Fruit fly (Drosophila melanogaster) whole organism, embryonic: ENCODE data around the gene CG10063.

Experiments
- Ada2b ChIP-seq: fragments of 200-800 bp; sonication (Bioruptor generic); IDR thresholded peaks from 2 replicates; pipeline ENCODE4 v1.3.6; 2022; ENCODE audit warnings: missing biosample characterization, missing genetic modification characterization
- B-H1 ChIP-seq: fragments of 200-800 bp; sonication (Bioruptor generic); IDR thresholded peaks from 3 replicates; pipeline ENCODE4 v1.3.6; 2022; ENCODE audit warnings: missing biosample characterization, missing genetic modification characterization
- CG10209 ChIP-seq: fragments of 200-800 bp; sonication (Bioruptor generic); optimal IDR thresholded peaks from 3 replicates; lab custom pipeline; 2017; ENCODE audit warnings: missing biosample characterization, mild to moderate bottlenecking, missing genetic modification characterization, missing genetic modification reagents
- CG1024 ChIP-seq: fragments of 200-800 bp; sonication (Bioruptor generic); IDR thresholded peaks from 2 replicates; pipeline ENCODE4 v1.3.6; 2022; ENCODE audit warnings: missing biosample characterization, missing genetic modification characterization
- CG10274 ChIP-seq: fragments of 200-800 bp; sonication (Bioruptor generic); optimal IDR thresholded peaks from 3 replicates; lab custom pipeline; 2017; ENCODE audit warnings: missing biosample characterization, mild to moderate bottlenecking, missing genetic modification characterization
- CG10979 ChIP-seq: fragments of 200-800 bp; sonication (Bioruptor generic); optimal IDR thresholded peaks from 2 replicates; lab custom pipeline; 2018; ENCODE audit warnings: missing biosample characterization, mild to moderate bottlenecking, missing genetic modification characterization, moderate library complexity
- CG1233 ChIP-seq: fragments of 200-800 bp; sonication (Bioruptor generic); optimal IDR thresholded peaks from 4 replicates; lab custom pipeline; 2018; ENCODE audit warnings: missing biosample characterization, mild to moderate bottlenecking, missing genetic modification characterization
- CG13287 ChIP-seq: fragments of 200-800 bp; sonication (Bioruptor generic); IDR thresholded peaks from 2 replicates; pipeline ENCODE4 v1.3.6; 2022; ENCODE audit warnings: missing biosample characterization, missing genetic modification characterization; ENCODE audit not compliant: partially characterized antibody
- CG1529 ChIP-seq: fragments of 200-800 bp; sonication (Bioruptor generic); optimal IDR thresholded peaks from 3 replicates; lab custom pipeline; 2018; ENCODE audit warnings: missing biosample characterization, missing genetic modification characterization
- CG15601 ChIP-seq: fragments of 200-800 bp; sonication (Bioruptor generic); optimal IDR thresholded peaks from 3 replicates; lab custom pipeline; 2019; ENCODE audit warnings: missing biosample characterization, mild to moderate bottlenecking, missing genetic modification characterization, moderate library complexity
- CG17568 ChIP-seq: fragments of 200-800 bp; sonication (Bioruptor generic); optimal IDR thresholded peaks from 2 replicates; lab custom pipeline; 2018; ENCODE audit warnings: missing biosample characterization, mild to moderate bottlenecking, missing genetic modification characterization, moderate library complexity
- CG18011 ChIP-seq: fragments of 200-800 bp; sonication (Bioruptor generic); optimal IDR thresholded peaks from 2 replicates; lab custom pipeline; 2017; ENCODE audit warnings: missing biosample characterization, missing genetic modification characterization, mild to moderate bottlenecking, moderate library complexity, missing genotype
- CG1832 ChIP-seq: fragments of 200-800 bp; sonication (Bioruptor generic); optimal IDR thresholded peaks from 2 replicates; lab custom pipeline; 2017; ENCODE audit warnings: missing biosample characterization, mild to moderate bottlenecking, missing genetic modification characterization, inconsistent platforms
- CG3065 ChIP-seq: fragments of 200-800 bp; sonication (Bioruptor generic); optimal IDR thresholded peaks from 2 replicates; lab custom pipeline; 2016; ENCODE audit warnings: missing biosample characterization, missing genetic modification characterization
- CG3281 ChIP-seq: fragments of 200-800 bp; sonication (Bioruptor generic); optimal IDR thresholded peaks from 3 replicates; lab custom pipeline; 2017; ENCODE audit warnings: missing biosample characterization, mild to moderate bottlenecking, missing genetic modification characterization
- CG4707 ChIP-seq: fragments of 200-800 bp; sonication (Bioruptor generic); optimal IDR thresholded peaks from 2 replicates; lab custom pipeline; 2018; ENCODE audit warnings: missing biosample characterization, mild to moderate bottlenecking, missing genetic modification characterization, moderate library complexity
- CG5953 ChIP-seq: fragments of 200-800 bp; sonication (Bioruptor generic); IDR thresholded peaks from 2 replicates; pipeline ENCODE4 v1.3.6; 2022; ENCODE audit warnings: missing biosample characterization, missing genetic modification characterization
- CG7987 ChIP-seq: fragments of 200-800 bp; sonication (Bioruptor generic); optimal IDR thresholded peaks from 2 replicates; lab custom pipeline; 2018; ENCODE audit warnings: missing biosample characterization, mild to moderate bottlenecking, missing genetic modification characterization, moderate library complexity
- CG9437 ChIP-seq: fragments of 200-800 bp; sonication (Bioruptor generic); optimal IDR thresholded peaks from 2 replicates; lab custom pipeline; 2018; ENCODE audit warnings: missing biosample characterization, mild to moderate bottlenecking, missing genetic modification characterization
- D19A ChIP-seq: fragments of 200-800 bp; optimal IDR thresholded peaks from 3 replicates; lab custom pipeline; 2019; ENCODE audit warnings: missing biosample characterization, mild to moderate bottlenecking, missing genetic modification characterization, moderate library complexity
- Eip74EF ChIP-seq, 2 experiments: fragments of 200-800 bp in 1 of 2; fragments of >200 bp in 1 of 2; sonication (Bioruptor generic) in 1 of 2; optimal IDR thresholded peaks; 2 replicates each; lab custom pipeline; 2017 to 2019; ENCODE audit warnings: missing biosample characterization in 2 of 2, missing genetic modification characterization in 2 of 2, mild to moderate bottlenecking in 1 of 2, moderate library complexity in 1 of 2
- Gug ChIP-seq: fragments of 200-800 bp; sonication (Bioruptor generic); IDR thresholded peaks from 4 replicates; pipeline ENCODE4 v1.3.6; 2022; ENCODE audit warnings: missing biosample characterization, missing genetic modification characterization
- HHEX ChIP-seq: fragments of 200-800 bp; sonication (Bioruptor generic); optimal IDR thresholded peaks from 3 replicates; lab custom pipeline; 2017; ENCODE audit warnings: missing biosample characterization, mild to moderate bottlenecking, missing genetic modification characterization, missing genetic modification reagents
- HLHmδ ChIP-seq: fragments of 200-800 bp; sonication (Bioruptor generic); optimal IDR thresholded peaks from 2 replicates; lab custom pipeline; 2018; ENCODE audit warnings: missing biosample characterization, mild to moderate bottlenecking, missing genetic modification characterization, moderate library complexity
- Hsf ChIP-seq: fragments of 200-800 bp; sonication (Bioruptor generic); optimal IDR thresholded peaks from 3 replicates; lab custom pipeline; 2016; ENCODE audit warnings: missing biosample characterization, missing genetic modification characterization
- Med ChIP-seq: fragments of 200-800 bp; sonication (Bioruptor generic); peaks from one replicate; lab custom pipeline; 2016; ENCODE audit warnings: missing biosample characterization, missing genetic modification characterization, mild to moderate bottlenecking, inconsistent platforms, moderate library complexity
- NfI ChIP-seq: fragments of 200-800 bp; sonication (Bioruptor generic); optimal IDR thresholded peaks from 3 replicates; lab custom pipeline; 2018; ENCODE audit warnings: missing biosample characterization, mild to moderate bottlenecking, missing genetic modification characterization, moderate library complexity
- Stat92E ChIP-seq, 3 experiments: fragments of >200 bp in 2 of 3; fragments of 200-800 bp in 1 of 3; sonication (Bioruptor generic) in 1 of 3; optimal IDR thresholded peaks; 2 replicates each; lab custom pipeline; 2017 to 2019; ENCODE audit warnings: missing biosample characterization in 3 of 3, missing genetic modification characterization in 3 of 3, mild to moderate bottlenecking in 1 of 3, moderate library complexity in 1 of 3
- TFAM ChIP-seq: fragments of 200-800 bp; sonication (Bioruptor generic); optimal IDR thresholded peaks from 2 replicates; lab custom pipeline; 2017; ENCODE audit warnings: missing biosample characterization, missing genetic modification characterization, inconsistent platforms
- YL-1 ChIP-seq: fragments of 200-800 bp; sonication (Bioruptor generic); optimal IDR thresholded peaks from 3 replicates; lab custom pipeline; 2017; ENCODE audit warnings: missing biosample characterization, mild to moderate bottlenecking, missing genetic modification characterization
- br ChIP-seq: fragments of >200 bp; optimal IDR thresholded peaks from 2 replicates; lab custom pipeline; 2017
- chif ChIP-seq, 2 experiments: fragments of 200-800 bp; sonication (Bioruptor generic); optimal IDR thresholded peaks; 3 replicates each; lab custom pipeline; 2016; ENCODE audit warnings: missing biosample characterization in 2 of 2, missing genetic modification characterization in 2 of 2
- chinmo ChIP-seq: fragments of 200-800 bp; sonication (Bioruptor generic); IDR thresholded peaks from 4 replicates; pipeline ENCODE4 v1.3.6; 2022; ENCODE audit warnings: missing biosample characterization, missing genetic modification characterization; ENCODE audit not compliant: partially characterized antibody
- corto ChIP-seq: fragments of 200-800 bp; sonication (Bioruptor generic); optimal IDR thresholded peaks from 2 replicates; lab custom pipeline; 2016; ENCODE audit warnings: missing biosample characterization, mild to moderate bottlenecking, missing genetic modification characterization, moderate library complexity
- danr ChIP-seq: fragments of 200-800 bp; sonication (Bioruptor generic); IDR thresholded peaks from 2 replicates; pipeline ENCODE4 v1.3.6; 2022; ENCODE audit warnings: missing biosample characterization, missing genetic modification characterization
- exex ChIP-seq: fragments of 200-800 bp; sonication (Bioruptor generic); optimal IDR thresholded peaks from 4 replicates; lab custom pipeline; 2018; ENCODE audit warnings: missing biosample characterization, mild to moderate bottlenecking, missing genetic modification characterization, moderate library complexity
- fd3F ChIP-seq: fragments of 200-800 bp; sonication (Bioruptor generic); optimal IDR thresholded peaks from 2 replicates; lab custom pipeline; 2018; ENCODE audit warnings: missing biosample characterization, mild to moderate bottlenecking, missing genetic modification characterization, moderate library complexity
- fd96Cb ChIP-seq: fragments of 200-800 bp; sonication (Bioruptor generic); optimal IDR thresholded peaks from 2 replicates; lab custom pipeline; 2018; ENCODE audit warnings: missing biosample characterization, mild to moderate bottlenecking, missing genetic modification characterization, moderate library complexity
- gcm ChIP-seq: fragments of 200-800 bp; sonication (Bioruptor generic); optimal IDR thresholded peaks from 2 replicates; lab custom pipeline; 2019; ENCODE audit warnings: missing biosample characterization, mild to moderate bottlenecking, missing genetic modification characterization, moderate library complexity
- grau ChIP-seq: fragments of 200-800 bp; optimal IDR thresholded peaks from 3 replicates; lab custom pipeline; 2019; ENCODE audit warnings: missing biosample characterization, mild to moderate bottlenecking, missing genetic modification characterization, moderate library complexity
- jigr1 ChIP-seq: fragments of 200-800 bp; sonication (Bioruptor generic); IDR thresholded peaks from 3 replicates; pipeline ENCODE4 v1.3.6; 2022; ENCODE audit warnings: missing biosample characterization, missing genetic modification characterization
- ken ChIP-seq: fragments of 200-800 bp; sonication (Bioruptor generic); IDR thresholded peaks from 3 replicates; pipeline ENCODE4 v1.3.6; 2022; ENCODE audit warnings: missing biosample characterization, missing genetic modification characterization
- lab ChIP-seq: fragments of 200-800 bp; sonication (Bioruptor generic); optimal IDR thresholded peaks from 3 replicates; lab custom pipeline; 2017; ENCODE audit warnings: missing biosample characterization, missing genetic modification characterization, mild to moderate bottlenecking, moderate library complexity, missing genetic modification reagents
- nom ChIP-seq: fragments of 200-800 bp; sonication (Bioruptor generic); optimal IDR thresholded peaks from 2 replicates; lab custom pipeline; 2017; ENCODE audit warnings: missing biosample characterization, missing genetic modification characterization, mild to moderate bottlenecking, moderate library complexity, missing genetic modification reagents
- oc ChIP-seq: fragments of 200-800 bp; sonication (Bioruptor generic); optimal IDR thresholded peaks from 2 replicates; lab custom pipeline; 2018; ENCODE audit warnings: missing biosample characterization, mild to moderate bottlenecking, missing genetic modification characterization, moderate library complexity
- row ChIP-seq: fragments of 200-800 bp; sonication (Bioruptor generic); IDR thresholded peaks from 3 replicates; pipeline ENCODE4 v1.3.6; 2022; ENCODE audit warnings: missing biosample characterization, missing genetic modification characterization
- schlank ChIP-seq: fragments of 200-800 bp; sonication (Bioruptor generic); optimal IDR thresholded peaks from 2 replicates; lab custom pipeline; 2018; ENCODE audit warnings: missing biosample characterization, mild to moderate bottlenecking, missing genetic modification characterization
- slp2 ChIP-seq: fragments of 200-800 bp; sonication (Bioruptor generic); optimal IDR thresholded peaks from 2 replicates; lab custom pipeline; 2016; ENCODE audit warnings: missing biosample characterization, missing genetic modification characterization
- usp ChIP-seq: fragments of >200 bp; optimal IDR thresholded peaks from 2 replicates; lab custom pipeline; 2017; ENCODE audit warnings: missing biosample characterization, missing genetic modification characterization

CG10063 gene

dm6 chr3L:6978757-6979386 is 6.6 kb upstream of the CG10063 start (continued):
- TF ChIP-seq Eip74EF (GFP tag; optimal IDR thresholded peaks at IDR 0.05; lab: Kevin White, UChicago) = no peak
- TF ChIP-seq B-H1 (GFP tag; lab: Robert Waterston, UW) = no peak
- no peak for TF ChIP-seq usp (GFP tag; lab: Kevin White, UChicago)
- no peak for TF ChIP-seq CG1024
- peak; percentile 94 for TF ChIP-seq CG15601
- peak; percentile 75 for TF ChIP-seq grau
- TF ChIP-seq Stat92E (GFP tag; optimal IDR thresholded peaks at IDR 0.05; lab: Kevin White, UChicago) = peak in 1 of 3 experiments; percentile 20
- TF ChIP-seq CG10979 (tag; lab: Kevin White, UChicago) = peak; percentile 11
- no peak for TF ChIP-seq chif (GFP tag; optimal IDR thresholded peaks at IDR 0.05; lab: Kevin White, UChicago)
- no peak for TF ChIP-seq Gug (GFP tag; lab: Robert Waterston, UW)
- no peak for TF ChIP-seq br (lab: Kevin White, UChicago)
- TF ChIP-seq fd3F (GFP tag; lab: Kevin White, UChicago) = no peak
- TF ChIP-seq CG9437 (GFP tag; lab: Kevin White, UChicago) = no peak
- TF ChIP-seq CG5953 (GFP tag; lab: Robert Waterston, UW) = no peak
- no peak for TF ChIP-seq CG1832 (GFP tag; lab: Kevin White, UChicago)
- no peak for TF ChIP-seq oc (tag; lab: Kevin White, UChicago)
- TF ChIP-seq Ada2b (GFP tag; lab: Robert Waterston, UW) = no peak
- no peak for TF ChIP-seq nom
- no peak for TF ChIP-seq schlank (tag; lab: Kevin White, UChicago)
- TF ChIP-seq Hsf (GFP tag; lab: Kevin White, UChicago) = no peak
- TF ChIP-seq CG1233 (GFP tag; lab: Kevin White, UChicago) = no peak
- TF ChIP-seq CG10209 (GFP tag; lab: Kevin White, UChicago) = no peak
- no peak for TF ChIP-seq corto (GFP tag; lab: Kevin White, UChicago)
- TF ChIP-seq NfI (GFP tag; lab: Kevin White, UChicago) = no peak
- TF ChIP-seq exex = no peak
- no peak for TF ChIP-seq YL-1
- TF ChIP-seq row (GFP tag; lab: Robert Waterston, UW) = 0 out of 3 replicates have a peak, but pooled peaks have one; percentile 10
- TF ChIP-seq TFAM (GFP tag; lab: Kevin White, UChicago) = no peak
- TF ChIP-seq, all 482 proteins: peak for 14

dm6 chr3L:6978030-6978683 is 5.9 kb upstream of the CG10063 start:
- TF ChIP-seq Med (GFP tag; lab: Kevin White, UChicago) = peak; percentile 72
- no peak for TF ChIP-seq chinmo
- TF ChIP-seq HHEX (GFP tag; lab: Kevin White, UChicago) = no peak
- TF ChIP-seq CG7987 = no peak
- no peak for TF ChIP-seq CG4707
- no peak for TF ChIP-seq danr (GFP tag; lab: Robert Waterston, UW)
- peak; percentile 13 for TF ChIP-seq slp2
- TF ChIP-seq CG3281 (GFP tag; lab: Kevin White, UChicago) = no peak
- TF ChIP-seq D19A (tag; lab: Kevin White, UChicago) = no peak
- no peak for TF ChIP-seq CG13287 (GFP tag; lab: Robert Waterston, UW)
- no peak for TF ChIP-seq ken (GFP tag; lab: Robert Waterston, UW)
- TF ChIP-seq CG3065 = no peak
- TF ChIP-seq HLHmδ (GFP tag; lab: Kevin White, UChicago) = no peak
- no peak for TF ChIP-seq CG10274
- no peak for TF ChIP-seq jigr1 (GFP tag; lab: Robert Waterston, UW)
- TF ChIP-seq lab (GFP tag; lab: Kevin White, UChicago) = no peak
- no peak for TF ChIP-seq CG1529 (GFP tag; lab: Kevin White, UChicago)
- TF ChIP-seq gcm (GFP tag; lab: Kevin White, UChicago) = no peak
- TF ChIP-seq CG17568 (GFP tag; lab: Kevin White, UChicago) = no peak
- TF ChIP-seq fd96Cb (tag; lab: Kevin White, UChicago) = peak; percentile 18
- TF ChIP-seq CG18011 (GFP tag; lab: Kevin White, UChicago) = no peak
